Worm (Caenorhabditis elegans) whole organism, late embryonic: ENCODE results near the gene B0244.16.

ENCODE experiments used
- ceh-19 ChIP-seq: fragments of 200-800 bp; sonication (Bioruptor generic); optimal IDR thresholded peaks from 2 replicates; lab custom pipeline; 2018; ENCODE audit warnings: mild to moderate bottlenecking, missing genetic modification characterization, missing compliant biosample characterization
- ceh-24 ChIP-seq: sonication (generic microtip); optimal IDR thresholded peaks from 2 replicates; lab custom pipeline; 2016; ENCODE audit warnings: mild to moderate bottlenecking, missing genetic modification characterization, missing compliant biosample characterization
- dve-1 ChIP-seq: sonication (generic microtip); optimal IDR thresholded peaks from 2 replicates; lab custom pipeline; 2017; ENCODE audit warnings: antibody characterized with exemption, mild to moderate bottlenecking, missing genetic modification characterization, missing compliant biosample characterization
- fkh-10 ChIP-seq: fragments of 150-350 bp; optimal IDR thresholded peaks from 2 replicates; lab custom pipeline; 2014; ENCODE audit warnings: missing biosample characterization, missing genetic modification reagents, missing genetic modification characterization
- gmeb-2 ChIP-seq: sonication (generic microtip); optimal IDR thresholded peaks from 2 replicates; lab custom pipeline; 2016; ENCODE audit warnings: missing genetic modification characterization, inconsistent platforms, missing compliant biosample characterization
- nfya-1 ChIP-seq: sonication (generic microtip); optimal IDR thresholded peaks from 2 replicates; lab custom pipeline; 2017; ENCODE audit warnings: missing genetic modification characterization, mild to moderate bottlenecking, missing compliant biosample characterization, antibody characterized with exemption, moderate library complexity
- nhr-232 ChIP-seq: sonication (generic microtip); optimal IDR thresholded peaks from 2 replicates; lab custom pipeline; 2016; ENCODE audit warnings: missing genetic modification characterization, missing compliant biosample characterization
- sdc-2 ChIP-seq: sonication (generic microtip); optimal IDR thresholded peaks from 2 replicates; lab custom pipeline; 2016; ENCODE audit warnings: missing genotype, missing genetic modification characterization, missing compliant biosample characterization
- tbx-2 ChIP-seq: sonication (generic microtip); optimal IDR thresholded peaks from 2 replicates; lab custom pipeline; 2016; ENCODE audit warnings: missing genetic modification characterization, missing compliant biosample characterization
- tbx-7 ChIP-seq: sonication (generic microtip); optimal IDR thresholded peaks from 2 replicates; lab custom pipeline; 2016; ENCODE audit warnings: missing genotype, missing genetic modification characterization, missing compliant biosample characterization
- unc-55 ChIP-seq: sonication (generic microtip); optimal IDR thresholded peaks from 2 replicates; lab custom pipeline; 2017; ENCODE audit warnings: missing biosample characterization, missing genetic modification reagents, missing genetic modification characterization

DNA sequence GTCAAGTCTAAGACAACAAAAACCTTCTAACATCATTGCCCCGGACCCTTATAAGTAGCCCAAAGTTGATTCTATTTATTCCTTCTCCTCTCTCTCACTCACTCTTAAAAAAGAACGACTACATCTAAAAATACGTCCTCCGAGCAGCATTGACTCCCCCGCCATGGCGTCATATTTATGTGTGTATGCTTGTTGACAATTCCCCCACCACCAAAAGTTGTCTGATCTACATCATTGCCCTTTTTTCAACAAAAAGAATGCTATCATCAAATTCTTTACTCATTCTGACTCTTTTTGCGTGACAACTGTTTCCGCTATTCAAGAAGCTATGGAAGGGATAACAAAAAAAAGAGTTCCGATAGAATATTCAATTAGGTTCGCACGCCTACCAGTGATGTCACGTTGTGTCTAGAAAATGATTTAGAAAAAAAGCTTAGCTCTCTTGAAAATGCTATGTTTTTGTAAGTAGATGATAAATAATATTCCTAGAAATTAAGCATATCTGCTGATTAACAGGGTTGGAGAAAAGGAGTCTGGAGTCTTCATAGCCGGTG, 16.8 kb downstream of the B0244.16 start:
- TF ChIP-seq tbx-2 (tag; lab: Kevin White, UChicago) (no peak), sdc-2 (tag; lab: Kevin White, UChicago) (no peak), nfya-1 (tag; lab: Kevin White, UChicago) (no peak), fkh-10 (GFP tag; lab: Kevin White, UChicago) (no peak), dve-1 (tag; lab: Kevin White, UChicago) (no peak), tbx-7 (tag; lab: Kevin White, UChicago) (no peak), gmeb-2 (no peak), nhr-232 (no peak), unc-55 (GFP tag; lab: Kevin White, UChicago) (no peak), ceh-24 (tag; lab: Kevin White, UChicago) (no peak), ceh-19 (GFP tag; lab: Kevin White, UChicago) (no peak)
